Worm (Caenorhabditis elegans): ENCODE results near the gene C15C7.4.

DNA sequence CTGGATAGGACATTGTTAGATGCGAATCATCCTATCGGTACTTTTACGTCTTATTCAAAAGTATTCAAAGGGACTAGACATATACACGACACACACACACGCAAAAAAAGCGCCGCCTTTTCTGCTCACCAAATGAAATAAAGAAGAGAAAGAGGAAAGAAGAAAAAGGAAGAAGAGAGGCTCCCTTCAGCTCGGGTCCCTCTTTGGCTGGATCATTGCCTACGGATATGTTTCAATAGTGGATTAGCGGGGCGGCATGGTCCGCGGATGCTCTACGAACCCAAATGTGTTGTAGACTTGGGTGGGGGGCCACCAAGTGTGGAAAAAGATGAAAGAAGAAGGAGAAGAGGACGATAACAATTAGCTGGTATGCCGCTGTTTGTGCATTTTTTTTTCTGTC is 36.0 kb downstream of the C15C7.4 start:
- TF ChIP-seq eyg-1 (tag; optimal IDR thresholded peaks at IDR 0.05) (no peak), ama-1 (optimal IDR thresholded peaks at IDR 0.05) (no peak), ets-4 (tag; optimal IDR thresholded peaks at IDR 0.05) (no peak), pqm-1 (tag; optimal IDR thresholded peaks at IDR 0.05) (no peak), hlh-30 (tag; optimal IDR thresholded peaks at IDR 0.05; ENCODE audit: insufficient read depth) (no peak), ceh-9 (tag; optimal IDR thresholded peaks at IDR 0.05) (no peak)
